Fruit fly (Drosophila melanogaster): ENCODE data around the gene Smn.
A peak's percentile ranks its signal among the peaks of the same experiment; 100 is the strongest.

Gene Smn

dm6 chr3L:16533932-16534331, 47.4 kb downstream of the Smn start (continued):
- TF ChIP-seq Smox (GFP tag; optimal IDR thresholded peaks at IDR 0.05) (peak; percentile 10), acj6 (GFP tag; optimal IDR thresholded peaks at IDR 0.05) (no peak), fd85E (GFP tag; optimal IDR thresholded peaks at IDR 0.05) (no peak), Ets96B (tag; optimal IDR thresholded peaks at IDR 0.05) (no peak), ss (GFP tag; optimal IDR thresholded peaks at IDR 0.05) (no peak), Gug (GFP tag; IDR thresholded peaks at IDR 0.05) (no peak), Ets21C (GFP tag; optimal IDR thresholded peaks at IDR 0.05) (no peak), Hr38 (GFP tag; optimal IDR thresholded peaks at IDR 0.05) (no peak), CG8632 (GFP tag; optimal IDR thresholded peaks at IDR 0.05) (no peak), CG6854 (GFP tag; optimal IDR thresholded peaks at IDR 0.05) (no peak), CG6792 (GFP tag; optimal IDR thresholded peaks at IDR 0.05) (no peak), CG31627 (GFP tag; optimal IDR thresholded peaks at IDR 0.05) (no peak), CG8119 (GFP tag; IDR thresholded peaks at IDR 0.05) (no peak), Blimp-1 (GFP tag; optimal IDR thresholded peaks at IDR 0.05) (no peak), CG7368 (GFP tag; optimal IDR thresholded peaks at IDR 0.05) (no peak), salr (GFP tag; optimal IDR thresholded peaks at IDR 0.05) (no peak), dac (GFP tag; optimal IDR thresholded peaks at IDR 0.05) (no peak), dsx (GFP tag; optimal IDR thresholded peaks at IDR 0.05; ENCODE audit: poor library complexity, severe bottlenecking) (no peak), CG32006 (GFP tag; optimal IDR thresholded peaks at IDR 0.05) (peak; percentile 54), CG4318 (GFP tag; optimal IDR thresholded peaks at IDR 0.05) (peak; percentile 17), fd59A (GFP tag; optimal IDR thresholded peaks at IDR 0.05) (no peak), Eip93F (GFP tag; optimal IDR thresholded peaks at IDR 0.05) (no peak), spab (GFP tag; optimal IDR thresholded peaks at IDR 0.05) (no peak), topi (GFP tag; optimal IDR thresholded peaks at IDR 0.05) (no peak), CG9139 (GFP tag; optimal IDR thresholded peaks at IDR 0.05) (no peak), CG1621 (tag; optimal IDR thresholded peaks at IDR 0.05) (no peak), CG3919 (GFP tag; optimal IDR thresholded peaks at IDR 0.05) (peak; percentile 30), CG15336 (GFP tag; IDR thresholded peaks at IDR 0.05) (no peak; the same call in 1 of the 2 replicates), Eip75B (GFP tag; optimal IDR thresholded peaks at IDR 0.05) (no peak), CG11902 (GFP tag; optimal IDR thresholded peaks at IDR 0.05) (no peak)

All from whole organism, prepupa.